In the genomic region with DNA sequence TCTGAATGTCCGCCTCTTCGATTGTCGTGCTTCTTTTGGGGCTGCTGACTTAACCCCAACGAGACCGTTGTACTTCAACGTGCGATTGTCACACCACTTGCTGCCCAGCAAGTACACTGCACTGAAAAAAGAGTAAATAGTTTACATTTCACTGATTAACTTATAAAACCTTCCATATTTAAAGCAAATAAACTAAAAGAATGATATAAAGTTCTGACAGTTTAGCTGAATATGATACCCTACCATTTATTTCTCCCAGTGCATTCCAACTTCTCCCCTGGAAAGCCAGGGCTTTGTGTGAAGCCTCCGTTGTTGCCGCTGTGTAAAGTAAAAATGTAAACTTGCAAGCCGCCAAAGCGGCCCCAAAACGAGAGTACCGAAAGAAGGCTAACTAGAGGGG, we compare ENCODE assay signal across 1 fruit fly cellular context.
TF ChIP-seq lines count a peak whose summit lies in the region.

No protein-coding gene starts in this region.

TF ChIP-seq in whole organism, embryonic, 481 proteins besides CTCF, POLR2A, EP300 and RAD21 (continued from another document):
- TF ChIP-seq knrl (GFP tag; IDR thresholded peaks at IDR 0.05; lab: Robert Waterston, UW; ENCODE audit: partially characterized antibody) (no peak), CG17829 (tag; optimal IDR thresholded peaks at IDR 0.05; lab: Kevin White, UChicago) (peak; percentile 32), vvl (GFP tag; IDR thresholded peaks at IDR 0.05; lab: Robert Waterston, UW) (peak; percentile 67), Aef1 (GFP tag; IDR thresholded peaks at IDR 0.05; lab: Robert Waterston, UW) (no peak), CG1233 (GFP tag; optimal IDR thresholded peaks at IDR 0.05; lab: Kevin White, UChicago) (no peak), phol (tag; optimal IDR thresholded peaks at IDR 0.05; lab: Kevin White, UChicago) (peak; percentile 56), sug (tag; optimal IDR thresholded peaks at IDR 0.05; lab: Kevin White, UChicago) (no peak)
